Worm (Caenorhabditis elegans): ENCODE data around the gene cank-26.

Gene cank-26

ce11 chrII:3968808-3969207, 6.1 kb downstream of the cank-26 start:
- TF ChIP-seq klf-2 (GFP tag; conservative IDR thresholded peaks at IDR 0.05) (no peak), tab-1 (GFP tag; IDR thresholded peaks at IDR 0.05) (no peak), flt-1 (GFP tag; IDR thresholded peaks at IDR 0.05) (no peak), ref-1 (GFP tag; conservative IDR thresholded peaks at IDR 0.05) (no peak), ztf-23 (GFP tag; IDR thresholded peaks at IDR 0.05) (no peak)

DNA sequence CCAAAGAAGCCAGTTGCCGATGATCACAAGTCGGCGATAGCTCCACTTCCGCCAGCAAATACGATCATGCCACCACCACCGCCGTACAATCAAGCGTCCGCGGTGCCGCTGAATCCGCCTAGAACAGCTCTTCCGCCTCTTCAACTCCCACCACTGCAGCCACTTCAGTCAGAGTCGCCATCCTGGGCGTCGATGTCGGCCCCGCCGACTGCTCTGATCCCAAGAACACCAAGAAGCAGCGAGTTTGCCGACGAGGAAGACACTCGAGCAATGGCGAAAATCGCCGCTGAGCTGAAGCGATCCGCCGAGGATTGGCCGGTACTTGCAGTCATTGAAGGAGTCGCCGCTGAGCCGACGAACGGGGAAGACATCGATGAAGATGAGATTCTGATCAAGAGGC, 6.8 kb downstream of the cank-26 start:
- 0 out of 2 replicates have a peak, but pooled peaks have one; percentile 11 for TF ChIP-seq tab-1 (GFP tag; IDR thresholded peaks at IDR 0.05)
- no peak for TF ChIP-seq cog-1 (tag; optimal IDR thresholded peaks at IDR 0.05)
- no peak for TF ChIP-seq klf-2 (GFP tag; conservative IDR thresholded peaks at IDR 0.05)
- no peak for TF ChIP-seq flt-1 (GFP tag; IDR thresholded peaks at IDR 0.05)

DNA sequence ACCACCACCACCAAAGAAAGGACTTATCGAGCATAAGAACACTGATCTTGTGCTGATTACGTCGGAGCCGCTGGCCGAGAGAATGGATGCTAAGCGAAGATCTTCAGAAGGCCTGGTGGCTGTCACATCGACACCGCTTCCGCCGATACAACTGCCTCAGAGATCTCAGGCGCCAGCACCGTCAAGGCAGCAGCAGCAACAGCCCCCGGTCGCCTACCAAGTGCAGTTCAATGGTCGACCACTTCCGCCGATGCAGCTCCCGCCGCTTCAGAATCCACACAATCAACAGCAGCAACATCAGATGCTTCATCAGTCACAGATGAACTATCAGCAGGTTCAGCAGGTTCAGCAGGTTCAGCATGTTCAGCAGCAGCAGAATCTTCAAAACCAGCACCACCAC, 7.8 kb downstream of the cank-26 start:
- TF ChIP-seq cog-1 (tag; optimal IDR thresholded peaks at IDR 0.05) (no peak), ztf-29 (GFP tag; IDR thresholded peaks at IDR 0.05) (no peak), tab-1 (GFP tag; IDR thresholded peaks at IDR 0.05) (no peak), flt-1 (GFP tag; IDR thresholded peaks at IDR 0.05) (no peak), klf-2 (GFP tag; conservative IDR thresholded peaks at IDR 0.05) (no peak), med-1 (GFP tag; optimal IDR thresholded peaks at IDR 0.05; ENCODE audit: insufficient read depth) (no peak), T22C8.4 (GFP tag; IDR thresholded peaks at IDR 0.05) (no peak), ref-1 (GFP tag; conservative IDR thresholded peaks at IDR 0.05) (no peak), ztf-23 (GFP tag; IDR thresholded peaks at IDR 0.05) (no peak)

DNA sequence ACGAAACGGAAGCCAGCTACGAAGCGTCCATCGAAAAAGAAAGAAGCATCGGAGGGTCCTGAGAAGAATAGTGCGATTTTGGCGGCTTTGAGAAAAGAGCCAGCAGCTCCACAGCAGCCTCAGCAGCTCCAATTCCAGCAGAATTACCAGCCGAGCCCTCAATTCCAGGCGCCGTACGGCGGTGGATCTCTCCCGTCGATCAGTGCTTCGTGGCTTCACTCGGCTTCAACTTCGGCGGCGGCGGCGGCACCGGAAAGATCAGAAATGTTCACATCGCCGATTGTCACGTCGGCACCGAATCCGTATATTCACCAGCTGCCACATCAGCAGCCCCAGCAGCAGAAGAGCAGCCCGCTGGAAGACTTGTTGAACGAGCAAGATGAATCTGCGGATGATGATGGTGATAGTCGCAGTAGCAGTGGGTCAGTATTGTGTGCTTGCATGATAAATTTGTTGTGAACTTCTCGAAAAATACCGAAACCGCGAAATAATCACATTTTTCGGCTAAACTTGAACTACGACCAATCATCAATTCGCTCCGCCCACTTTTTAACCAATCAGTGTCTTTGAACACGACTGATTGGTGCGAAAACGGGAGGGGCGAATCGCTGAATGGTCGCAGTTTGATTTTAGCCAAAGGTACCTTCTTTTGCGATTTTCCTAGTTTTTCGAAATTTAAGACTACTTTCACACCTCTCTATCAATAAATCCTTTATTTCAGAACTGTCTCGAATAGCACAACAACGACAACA, 9.0 kb downstream of the cank-26 start:
- TF ChIP-seq ref-1 (GFP tag; conservative IDR thresholded peaks at IDR 0.05) (no peak), T22C8.4 (GFP tag; IDR thresholded peaks at IDR 0.05) (no peak), tab-1 (GFP tag; IDR thresholded peaks at IDR 0.05) (no peak), med-1 (GFP tag; optimal IDR thresholded peaks at IDR 0.05; ENCODE audit: insufficient read depth) (no peak), klf-2 (GFP tag; conservative IDR thresholded peaks at IDR 0.05) (no peak), flt-1 (GFP tag; IDR thresholded peaks at IDR 0.05) (no peak; the same call in 1 of the 2 replicates), ztf-29 (GFP tag; IDR thresholded peaks at IDR 0.05) (no peak), cog-1 (tag; optimal IDR thresholded peaks at IDR 0.05) (no peak), ztf-23 (GFP tag; IDR thresholded peaks at IDR 0.05) (no peak)

DNA sequence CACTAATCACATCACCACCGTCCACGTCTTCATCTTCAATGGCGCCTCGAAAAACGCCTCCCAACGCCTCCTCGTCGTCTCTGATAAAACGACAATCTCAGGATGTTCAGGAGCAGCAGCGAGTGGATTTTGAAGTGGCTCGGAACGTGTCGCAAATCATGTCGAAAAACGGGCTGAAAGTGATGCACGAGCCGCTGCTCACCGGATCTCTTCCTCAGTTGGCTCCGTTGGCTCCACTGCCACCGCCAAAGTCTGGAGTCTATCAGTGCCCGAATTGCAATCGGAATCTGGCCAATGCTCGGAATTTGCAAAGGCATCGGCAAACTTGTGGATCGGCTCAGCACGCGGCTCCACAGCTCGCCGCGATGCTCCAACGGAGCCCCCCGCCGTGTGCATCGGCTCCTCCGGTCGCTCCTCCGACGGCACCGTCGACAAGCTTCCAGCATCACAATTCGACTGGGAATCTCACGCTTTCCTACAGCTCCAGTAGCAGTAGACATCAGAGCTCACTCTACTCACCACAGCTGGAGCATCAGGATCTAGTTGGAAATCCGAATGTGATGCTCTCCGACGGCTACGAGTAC, 10.5 kb downstream of the cank-26 start:
- TF ChIP-seq cog-1 (tag; optimal IDR thresholded peaks at IDR 0.05) (no peak), flt-1 (GFP tag; IDR thresholded peaks at IDR 0.05) (0 out of 2 replicates have a peak, but pooled peaks have one; percentile 44), med-1 (GFP tag; optimal IDR thresholded peaks at IDR 0.05; ENCODE audit: insufficient read depth) (no peak)

- TF ChIP-seq cog-1 (tag; optimal IDR thresholded peaks at IDR 0.05) (no peak), ztf-23 (GFP tag; IDR thresholded peaks at IDR 0.05) (0 out of 2 replicates have a peak, but pooled peaks have one; percentile 42)
Observed at ce11 chrII:3961256-3961655, 13.6 kb downstream of the cank-26 start.

- TF ChIP-seq T22C8.4 (GFP tag; IDR thresholded peaks at IDR 0.05) (no peak), klf-2 (GFP tag; conservative IDR thresholded peaks at IDR 0.05) (no peak), tab-1 (GFP tag; IDR thresholded peaks at IDR 0.05) (no peak), med-1 (GFP tag; optimal IDR thresholded peaks at IDR 0.05; ENCODE audit: insufficient read depth) (no peak), ref-1 (GFP tag; conservative IDR thresholded peaks at IDR 0.05) (no peak), cog-1 (tag; optimal IDR thresholded peaks at IDR 0.05) (no peak), ztf-23 (GFP tag; IDR thresholded peaks at IDR 0.05) (no peak), ztf-29 (GFP tag; IDR thresholded peaks at IDR 0.05) (no peak), flt-1 (GFP tag; IDR thresholded peaks at IDR 0.05) (no peak)
Observed at ce11 chrII:3960276-3960675, 14.6 kb downstream of the cank-26 start.

DNA sequence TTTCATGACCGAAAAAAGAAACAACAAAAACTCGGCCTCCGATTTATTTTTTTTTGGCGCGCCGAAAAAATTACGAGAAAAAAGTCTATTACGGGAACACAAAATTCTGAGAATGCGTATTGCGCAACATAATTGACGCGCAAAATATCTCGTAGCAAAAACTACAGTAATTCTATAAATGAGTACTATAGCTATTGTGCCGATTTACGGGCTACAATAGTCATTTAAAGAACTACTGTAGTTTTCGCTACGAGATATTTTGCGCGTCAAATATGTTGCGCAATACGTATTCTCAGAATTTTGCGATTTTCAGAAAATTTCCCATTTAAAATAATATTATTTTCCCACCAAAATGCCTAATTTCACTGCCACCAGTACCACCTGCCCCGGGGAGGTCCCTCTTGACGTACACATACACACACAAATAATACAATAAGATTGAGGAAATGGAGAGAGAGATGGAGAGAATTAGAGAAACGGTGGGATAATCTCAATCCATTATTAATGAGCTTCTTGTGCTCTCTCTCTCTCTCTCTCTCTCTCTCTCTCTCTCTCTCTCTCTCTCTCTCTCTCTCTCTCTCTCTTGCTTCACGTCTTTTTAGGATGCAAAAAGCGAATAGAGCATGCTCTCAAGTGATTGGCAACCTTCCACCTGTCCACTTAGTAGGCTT, 15.3 kb downstream of the cank-26 start:
- TF ChIP-seq tab-1 (GFP tag; IDR thresholded peaks at IDR 0.05), result 0 out of 2 replicates have a peak, but pooled peaks have one; percentile 35
- peak; percentile 8 for TF ChIP-seq cog-1 (tag; optimal IDR thresholded peaks at IDR 0.05)
- TF ChIP-seq flt-1 (GFP tag; IDR thresholded peaks at IDR 0.05), result no peak
- TF ChIP-seq med-1 (GFP tag; optimal IDR thresholded peaks at IDR 0.05; ENCODE audit: insufficient read depth), result no peak
- TF ChIP-seq klf-2 (GFP tag; conservative IDR thresholded peaks at IDR 0.05), result no peak

DNA sequence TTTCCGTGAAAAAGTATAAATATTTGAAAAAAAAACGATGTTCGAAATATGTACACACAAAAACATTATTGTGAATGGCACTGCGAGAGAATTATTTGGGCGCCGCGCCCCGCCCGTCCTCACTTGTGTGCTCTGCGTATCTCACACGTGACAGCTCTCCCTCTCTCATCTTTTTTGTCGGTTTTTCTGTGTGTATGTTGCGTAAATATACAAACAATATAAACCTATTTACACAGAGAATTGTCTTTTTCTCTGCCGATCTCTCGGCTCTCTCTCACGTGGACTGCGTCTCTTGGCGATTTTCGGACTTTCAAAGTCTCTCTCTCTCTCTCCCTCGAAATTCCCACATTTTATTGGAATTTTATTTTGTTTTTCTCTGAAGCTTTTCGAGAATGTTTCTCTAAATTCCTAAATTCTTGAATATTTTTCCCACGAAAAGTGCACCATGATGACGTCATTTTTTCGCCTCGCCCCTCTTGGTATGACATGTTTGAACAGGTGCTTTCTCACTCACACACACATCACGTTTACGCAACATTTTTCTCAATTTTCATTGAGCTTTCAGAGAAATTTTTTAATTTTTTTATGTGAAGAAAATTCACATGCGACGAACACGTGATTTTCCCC, 16.1 kb downstream of the cank-26 start:
- TF ChIP-seq cog-1 (tag; optimal IDR thresholded peaks at IDR 0.05) (peak; percentile 63), flt-1 (GFP tag; IDR thresholded peaks at IDR 0.05) (peak; percentile 66; the same call in 1 of the 2 replicates), T22C8.4 (GFP tag; IDR thresholded peaks at IDR 0.05) (no peak), med-1 (GFP tag; optimal IDR thresholded peaks at IDR 0.05; ENCODE audit: insufficient read depth) (no peak), tab-1 (GFP tag; IDR thresholded peaks at IDR 0.05) (no peak)
